Worm (Caenorhabditis elegans): Measurements from ENCODE around the gene W04G3.7.

DNA sequence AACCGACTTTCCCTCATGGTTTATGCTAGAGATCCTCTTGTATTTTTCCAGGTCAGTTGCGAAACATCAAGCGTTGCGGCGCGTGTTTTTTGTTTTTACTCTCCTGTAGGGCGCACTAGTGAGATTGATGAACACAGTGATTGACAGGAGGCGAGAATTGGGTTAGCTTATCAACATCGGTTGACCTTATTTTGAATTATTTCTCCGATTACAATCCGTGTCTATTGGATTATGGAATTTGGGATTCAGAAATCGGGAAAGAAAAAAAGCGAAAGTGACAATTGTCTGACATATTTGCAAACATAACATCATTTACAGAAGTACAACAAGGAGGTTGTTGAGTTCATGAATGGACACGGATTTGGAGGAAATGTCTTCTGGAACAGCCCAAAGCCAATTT is 24.1 kb downstream of the W04G3.7 start:
- TF ChIP-seq blmp-1 (tag; optimal IDR thresholded peaks at IDR 0.05), result peak; percentile 93
- no peak for TF ChIP-seq skn-1 (tag; optimal IDR thresholded peaks at IDR 0.05)
- no peak for TF ChIP-seq pag-3 (tag; optimal IDR thresholded peaks at IDR 0.05; ENCODE audit: borderline replicate concordance, insufficient read depth)
- no peak for TF ChIP-seq nhr-85 (tag)
- TF ChIP-seq ces-1 (GFP tag; optimal IDR thresholded peaks at IDR 0.05), result no peak
- no peak for TF ChIP-seq ztf-11 (tag; optimal IDR thresholded peaks at IDR 0.05)
- no peak for TF ChIP-seq egl-13 (tag; optimal IDR thresholded peaks at IDR 0.05)
- no peak for TF ChIP-seq pqm-1 (tag; optimal IDR thresholded peaks at IDR 0.05)
- no peak for TF ChIP-seq jun-1 (tag; optimal IDR thresholded peaks at IDR 0.05)
